Worm (Caenorhabditis elegans): ENCODE results near the gene cyp-29A4.

- TF ChIP-seq ztf-29 (GFP tag; IDR thresholded peaks at IDR 0.05) (0 out of 2 replicates have a peak, but pooled peaks have one; percentile 30), med-1 (GFP tag; optimal IDR thresholded peaks at IDR 0.05; ENCODE audit: insufficient read depth) (no peak), flt-1 (GFP tag; IDR thresholded peaks at IDR 0.05) (peak; percentile 50; the same call in 1 of the 2 replicates)
These were observed 37.6 kb downstream of the cyp-29A4 start, which contains the start of gene ztf-9 for ce11 chrV:9692109-9692581.

Measured in whole organism, midembryonic.